Fruit fly (Drosophila melanogaster): ENCODE measurements around the gene CG9213.

Gene CG9213

dm6 chrX:15582853-15583252 lies 8.5 kb upstream of the CG9213 start, which contains the start of the genes CG9215 and CG8097:
Gene CG9215, minus strand, starts transcription at chrX:15582874.
Gene CG8097, plus strand, starts transcription at chrX:15583159.
- no peak for TF ChIP-seq h (optimal IDR thresholded peaks at IDR 0.05)

DNA sequence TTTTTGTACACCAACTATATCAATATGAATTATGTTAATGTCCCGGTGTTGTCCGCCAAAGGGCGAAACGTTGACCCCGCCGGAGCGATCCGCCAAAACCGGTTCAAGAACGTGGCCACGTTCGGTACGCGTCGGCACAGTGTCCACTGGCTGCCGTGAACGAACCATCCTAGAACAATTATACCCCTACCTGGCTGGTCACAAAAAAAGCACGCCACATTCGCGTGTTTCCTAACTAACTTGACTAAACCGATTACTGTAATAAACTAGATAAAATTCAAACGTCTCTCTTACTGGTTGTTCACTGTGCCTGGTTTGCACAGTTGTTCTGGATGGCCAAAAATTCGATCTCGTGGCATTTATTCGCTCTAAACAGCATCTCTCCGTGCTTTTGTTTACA lies 5.2 kb upstream of the CG9213 start:
- TF ChIP-seq Sin3A (optimal IDR thresholded peaks at IDR 0.05) (no peak), ttk (optimal IDR thresholded peaks at IDR 0.05) (no peak), insv (optimal IDR thresholded peaks at IDR 0.05) (no peak), Myc (optimal IDR thresholded peaks at IDR 0.05) (no peak), psq (optimal IDR thresholded peaks at IDR 0.05) (no peak), h (optimal IDR thresholded peaks at IDR 0.05) (no peak)

- TF ChIP-seq Myc (optimal IDR thresholded peaks at IDR 0.05) (no peak), psq (optimal IDR thresholded peaks at IDR 0.05) (no peak), Sin3A (optimal IDR thresholded peaks at IDR 0.05) (no peak), ttk (optimal IDR thresholded peaks at IDR 0.05) (no peak), h (optimal IDR thresholded peaks at IDR 0.05) (no peak), insv (optimal IDR thresholded peaks at IDR 0.05) (no peak)
Observed at dm6 chrX:15578043-15578442, 3.7 kb upstream of the CG9213 start, which contains the start of the genes cerv and CG7872. Gene cerv, minus strand, starts transcription at chrX:15578171. Gene CG7872, plus strand, starts transcription at chrX:15578205.

DNA sequence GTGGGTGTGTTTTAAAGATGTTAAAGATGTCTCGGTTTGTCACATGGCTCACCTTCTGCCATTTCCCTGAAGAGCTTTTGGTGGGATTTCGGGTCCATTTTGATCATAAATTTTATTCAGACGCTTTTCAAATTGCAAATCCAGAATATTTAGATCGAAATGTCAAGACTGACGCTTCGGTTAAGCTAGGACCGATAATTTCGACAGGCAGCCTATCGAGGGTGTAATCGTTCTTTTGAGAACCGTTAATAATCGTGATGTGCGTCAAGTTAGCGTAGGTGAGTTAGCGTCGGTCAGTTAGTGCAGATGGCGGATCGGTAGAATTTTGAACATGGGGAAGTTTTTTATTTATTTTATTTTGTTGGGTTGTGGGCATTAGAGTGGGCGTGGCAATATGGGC lies 1.2 kb upstream of the CG9213 start, which contains the start of gene CG42299:
Gene CG42299 (minus strand): TSS at position 127 of the 400 bp plus-strand sequence.
- TF ChIP-seq Myc (optimal IDR thresholded peaks at IDR 0.05): no peak
- TF ChIP-seq ttk (optimal IDR thresholded peaks at IDR 0.05): no peak
- TF ChIP-seq h (optimal IDR thresholded peaks at IDR 0.05): no peak
- TF ChIP-seq Sin3A (optimal IDR thresholded peaks at IDR 0.05): no peak
- TF ChIP-seq insv (optimal IDR thresholded peaks at IDR 0.05): no peak
- TF ChIP-seq psq (optimal IDR thresholded peaks at IDR 0.05): no peak

DNA sequence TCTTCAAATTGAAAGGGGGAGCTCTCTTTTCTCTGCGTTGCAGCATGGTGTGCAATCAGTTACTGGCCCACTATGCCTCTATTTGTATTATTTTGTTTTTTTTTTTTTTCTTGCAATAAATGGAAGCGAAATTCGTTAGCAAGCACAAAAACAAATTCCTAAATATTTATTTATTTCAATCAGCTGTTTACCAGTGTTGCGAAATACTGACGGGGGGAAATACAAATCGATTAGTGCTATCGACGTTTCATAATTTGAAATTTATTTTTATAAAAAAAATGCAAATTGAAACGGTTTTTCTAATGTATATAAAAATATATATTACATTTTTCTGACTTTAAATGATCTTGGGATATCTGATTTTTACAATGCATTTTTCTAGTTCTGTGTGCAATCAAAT lies 2.4 kb downstream of the CG9213 start, which contains the start of gene CG15643:
Gene CG15643 (minus strand): TSS at position 211 of the 400 bp plus-strand sequence.
- TF ChIP-seq ttk (optimal IDR thresholded peaks at IDR 0.05) (no peak), insv (optimal IDR thresholded peaks at IDR 0.05) (no peak), Sin3A (optimal IDR thresholded peaks at IDR 0.05) (no peak), h (optimal IDR thresholded peaks at IDR 0.05) (no peak), psq (optimal IDR thresholded peaks at IDR 0.05) (no peak), Myc (optimal IDR thresholded peaks at IDR 0.05) (no peak)

DNA sequence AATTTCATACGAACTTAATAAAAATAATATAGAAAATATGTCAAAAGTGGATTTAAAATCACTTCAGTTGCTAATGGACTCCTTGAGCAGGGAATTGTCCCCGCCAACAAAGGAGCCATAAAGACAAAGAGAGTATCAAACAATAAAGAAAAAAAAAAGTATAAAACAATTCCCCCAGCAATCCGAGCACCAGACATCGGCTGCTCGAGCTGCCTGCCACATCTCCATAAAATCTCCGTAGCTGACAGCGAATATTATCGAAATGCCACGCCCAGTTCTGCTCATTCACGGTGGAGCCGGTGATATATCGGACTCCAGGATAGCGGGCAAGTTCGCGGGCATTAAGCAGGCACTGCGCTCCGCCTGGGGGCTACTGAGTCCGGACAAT lies 5.4 kb downstream of the CG9213 start, which contains the start of gene CG7860:
Gene CG7860 (plus strand): TSS at position 11 of the 388 bp plus-strand sequence.
- TF ChIP-seq ttk (optimal IDR thresholded peaks at IDR 0.05) (no peak), Sin3A (optimal IDR thresholded peaks at IDR 0.05) (no peak), psq (optimal IDR thresholded peaks at IDR 0.05) (no peak), insv (optimal IDR thresholded peaks at IDR 0.05) (no peak), Myc (optimal IDR thresholded peaks at IDR 0.05) (no peak), h (optimal IDR thresholded peaks at IDR 0.05) (no peak)

- TF ChIP-seq insv (optimal IDR thresholded peaks at IDR 0.05): no peak
- no peak for TF ChIP-seq Sin3A (optimal IDR thresholded peaks at IDR 0.05)
- TF ChIP-seq ttk (optimal IDR thresholded peaks at IDR 0.05): no peak
- no peak for TF ChIP-seq Myc (optimal IDR thresholded peaks at IDR 0.05)
- TF ChIP-seq h (optimal IDR thresholded peaks at IDR 0.05): no peak
- TF ChIP-seq psq (optimal IDR thresholded peaks at IDR 0.05): no peak
Observed at dm6 chrX:15568353-15568982, 5.9 kb downstream of the CG9213 start.

DNA sequence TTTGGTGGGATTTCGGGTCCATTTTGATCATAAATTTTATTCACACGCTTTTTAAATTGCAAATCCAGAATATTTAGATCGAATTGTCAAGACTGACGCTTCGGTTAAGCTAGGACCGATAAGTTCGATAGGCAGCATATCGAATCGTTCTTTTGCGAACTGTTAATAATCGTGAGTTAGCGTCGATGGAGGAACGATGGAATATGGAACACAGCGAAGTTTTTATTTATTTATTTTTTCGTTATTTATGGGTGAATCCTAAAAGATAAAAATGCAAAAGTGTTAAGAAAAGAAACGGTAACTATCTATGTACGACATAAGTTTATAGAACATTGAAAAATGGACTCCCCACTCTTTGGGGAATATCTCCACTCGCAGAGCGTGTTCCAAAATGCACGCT lies 18.4 kb downstream of the CG9213 start, which contains the start of gene CG42300:
Gene CG42300 (minus strand): TSS at position 101 of the 400 bp plus-strand sequence.
- no peak for TF ChIP-seq ttk (optimal IDR thresholded peaks at IDR 0.05)
- no peak for TF ChIP-seq Myc (optimal IDR thresholded peaks at IDR 0.05)
- TF ChIP-seq insv (optimal IDR thresholded peaks at IDR 0.05): no peak

DNA sequence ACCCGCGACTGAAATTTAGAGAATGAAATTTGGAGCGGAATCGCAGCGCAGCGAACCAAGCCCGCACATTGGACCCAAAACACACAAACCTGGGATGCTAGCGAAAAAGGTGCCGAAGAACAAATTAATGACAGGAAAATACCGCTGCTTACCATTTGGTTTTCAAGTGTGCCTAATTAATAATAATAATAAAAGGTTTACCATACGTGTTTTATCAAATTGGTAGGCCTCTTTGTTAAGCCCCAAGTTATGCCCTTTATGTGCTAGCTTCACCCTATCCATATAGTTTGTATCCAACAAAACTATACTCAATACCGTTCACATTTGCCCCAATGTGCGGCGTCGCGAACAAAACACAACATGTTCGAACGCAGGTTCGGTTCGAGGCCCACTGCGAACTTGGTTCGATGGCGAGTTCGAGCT lies 20.1 kb downstream of the CG9213 start, which contains the start of gene Ac13E:
Gene Ac13E (minus strand): TSS at position 23 of the 423 bp plus-strand sequence.
- TF ChIP-seq Sin3A (optimal IDR thresholded peaks at IDR 0.05) (no peak), psq (optimal IDR thresholded peaks at IDR 0.05) (no peak)

- TF ChIP-seq Myc (optimal IDR thresholded peaks at IDR 0.05) (no peak), Sin3A (optimal IDR thresholded peaks at IDR 0.05) (no peak), psq (optimal IDR thresholded peaks at IDR 0.05) (no peak)
Observed at dm6 chrX:15552472-15552888, 21.9 kb downstream of the CG9213 start.

DNA sequence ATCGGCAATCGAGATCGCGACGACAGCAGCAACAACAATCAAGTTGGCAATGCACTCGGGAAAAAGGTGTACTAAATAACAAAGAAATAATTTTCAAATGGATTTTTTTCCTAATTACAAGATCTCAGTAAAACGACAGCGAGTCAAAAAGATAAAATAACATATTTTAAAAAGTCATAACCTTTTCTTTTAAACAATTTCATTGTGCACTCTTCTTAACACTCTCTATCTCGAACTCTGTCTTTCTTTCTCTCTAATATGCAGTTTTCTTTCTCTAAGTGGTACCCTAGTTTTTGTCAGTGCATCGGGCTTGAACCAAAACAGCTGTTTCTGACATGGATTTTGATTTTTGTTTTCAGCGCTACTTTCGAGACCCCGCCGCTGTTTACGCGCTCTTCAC lies 25.3 kb downstream of the CG9213 start:
- no peak for TF ChIP-seq insv (optimal IDR thresholded peaks at IDR 0.05)
- TF ChIP-seq Sin3A (optimal IDR thresholded peaks at IDR 0.05): no peak
- TF ChIP-seq ttk (optimal IDR thresholded peaks at IDR 0.05): no peak
- no peak for TF ChIP-seq Myc (optimal IDR thresholded peaks at IDR 0.05)
- TF ChIP-seq h (optimal IDR thresholded peaks at IDR 0.05): no peak
- no peak for TF ChIP-seq psq (optimal IDR thresholded peaks at IDR 0.05)

- TF ChIP-seq Sin3A (optimal IDR thresholded peaks at IDR 0.05): no peak
- TF ChIP-seq insv (optimal IDR thresholded peaks at IDR 0.05): no peak
- no peak for TF ChIP-seq ttk (optimal IDR thresholded peaks at IDR 0.05)
- no peak for TF ChIP-seq h (optimal IDR thresholded peaks at IDR 0.05)
- TF ChIP-seq psq (optimal IDR thresholded peaks at IDR 0.05): no peak
- TF ChIP-seq Myc (optimal IDR thresholded peaks at IDR 0.05): no peak
Observed at dm6 chrX:15545467-15546197, 28.7 kb downstream of the CG9213 start.
